Fruit fly (Drosophila melanogaster): ENCODE measurements around the gene emb.

Gene emb

DNA sequence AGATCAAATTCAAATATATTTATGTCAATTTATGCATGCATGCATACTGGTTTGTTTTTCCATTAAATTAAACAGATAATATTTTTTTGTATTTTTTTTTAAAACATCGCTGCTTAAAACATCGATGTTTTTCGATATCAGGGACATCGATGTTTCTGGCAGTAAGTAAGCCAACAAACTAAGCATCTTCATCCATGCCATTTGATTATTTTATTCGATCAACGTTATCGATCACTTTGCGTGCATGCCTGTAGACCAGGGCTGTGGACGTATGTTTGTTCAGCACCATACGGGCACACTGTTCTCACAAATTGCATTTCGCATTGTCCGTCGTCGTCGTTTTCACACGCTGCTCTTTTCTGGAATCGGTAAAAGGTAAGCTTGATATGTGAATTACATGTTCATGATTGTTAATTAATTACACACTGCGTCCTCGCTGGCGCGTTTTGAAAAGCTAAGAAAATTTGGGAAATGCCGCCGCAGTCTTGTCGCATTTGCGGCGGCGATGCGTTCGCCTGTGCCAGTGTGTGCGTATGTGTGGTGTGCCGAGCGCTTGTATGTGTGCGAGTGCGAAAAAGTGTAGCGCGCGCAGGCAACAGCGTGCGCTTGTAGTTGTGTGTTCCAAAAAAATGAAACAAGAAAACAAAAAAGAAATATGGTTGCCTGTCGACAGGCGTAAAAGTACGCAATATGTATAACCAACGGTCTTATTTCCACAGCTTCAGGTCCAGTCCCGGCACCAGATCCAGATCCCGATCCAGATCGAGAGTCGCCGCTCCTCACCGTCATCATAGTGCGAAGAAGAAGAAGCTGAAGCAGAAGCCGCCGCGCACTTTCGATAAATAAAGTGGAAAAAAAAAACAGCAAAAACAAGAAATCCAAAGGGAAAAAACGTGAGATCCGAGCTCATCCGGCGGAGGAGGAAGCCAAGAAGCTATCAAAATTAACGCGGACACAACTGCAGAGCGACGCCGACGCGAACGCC, at the start of gene emb:
TSS of gene emb (plus strand) at position 288 of the 985 bp plus-strand sequence.
- TF ChIP-seq noc (tag; optimal IDR thresholded peaks at IDR 0.05): peak; percentile 44

DNA sequence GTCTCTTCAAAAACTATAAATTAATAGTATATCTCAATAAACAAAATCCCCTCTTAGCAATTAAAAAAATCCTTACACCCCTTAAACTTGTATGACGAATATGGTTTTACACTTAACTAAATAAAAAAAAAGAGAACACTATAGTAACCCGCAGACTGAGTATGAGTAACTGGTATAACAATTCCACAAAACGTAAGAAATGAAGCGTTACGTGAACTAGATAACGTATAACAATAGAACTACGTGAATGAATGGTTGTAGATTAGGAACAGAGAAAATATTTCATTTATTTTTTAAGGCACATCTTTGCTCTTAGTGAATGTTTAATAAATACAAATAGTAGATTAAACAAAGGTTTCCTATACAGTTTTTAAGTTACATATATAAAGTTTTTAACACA, 48.0 kb upstream of the emb start:
- TF ChIP-seq noc (tag; optimal IDR thresholded peaks at IDR 0.05): no peak

DNA sequence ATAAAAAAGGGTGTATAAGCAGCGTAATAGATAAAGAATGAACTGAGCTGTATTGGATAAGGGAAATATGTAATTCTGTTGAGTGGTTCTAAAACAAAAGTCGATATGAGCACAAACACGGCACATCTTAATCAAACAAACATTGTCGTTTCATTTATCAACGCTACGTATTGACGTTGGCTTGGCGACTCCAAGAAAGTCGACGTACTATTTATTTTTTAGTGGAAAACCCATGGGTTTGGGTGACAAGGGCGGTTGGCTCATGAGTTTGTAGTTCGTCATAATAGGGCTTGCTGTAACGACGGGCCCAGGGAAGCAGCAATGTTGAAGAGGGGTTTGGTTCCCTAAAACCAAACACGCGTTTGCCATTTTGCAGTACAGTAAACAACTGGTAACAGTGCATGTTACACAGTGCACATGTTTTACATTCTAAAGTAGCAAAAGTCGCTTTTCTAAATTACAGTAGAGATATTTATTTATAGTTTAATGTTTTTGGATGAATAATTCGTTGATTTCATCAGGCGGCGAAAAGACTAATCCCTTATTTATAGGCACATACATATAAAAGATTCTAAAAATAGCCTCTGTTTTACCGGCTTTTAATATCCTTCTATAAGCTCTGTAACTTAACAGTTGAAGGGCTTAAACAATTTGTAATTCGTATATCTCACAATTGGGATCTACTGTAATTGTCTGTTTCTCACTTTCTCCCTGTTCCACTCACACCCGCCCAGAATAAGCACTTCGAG, 42.0 kb upstream of the emb start:
- no peak for TF ChIP-seq noc (tag; optimal IDR thresholded peaks at IDR 0.05)

DNA sequence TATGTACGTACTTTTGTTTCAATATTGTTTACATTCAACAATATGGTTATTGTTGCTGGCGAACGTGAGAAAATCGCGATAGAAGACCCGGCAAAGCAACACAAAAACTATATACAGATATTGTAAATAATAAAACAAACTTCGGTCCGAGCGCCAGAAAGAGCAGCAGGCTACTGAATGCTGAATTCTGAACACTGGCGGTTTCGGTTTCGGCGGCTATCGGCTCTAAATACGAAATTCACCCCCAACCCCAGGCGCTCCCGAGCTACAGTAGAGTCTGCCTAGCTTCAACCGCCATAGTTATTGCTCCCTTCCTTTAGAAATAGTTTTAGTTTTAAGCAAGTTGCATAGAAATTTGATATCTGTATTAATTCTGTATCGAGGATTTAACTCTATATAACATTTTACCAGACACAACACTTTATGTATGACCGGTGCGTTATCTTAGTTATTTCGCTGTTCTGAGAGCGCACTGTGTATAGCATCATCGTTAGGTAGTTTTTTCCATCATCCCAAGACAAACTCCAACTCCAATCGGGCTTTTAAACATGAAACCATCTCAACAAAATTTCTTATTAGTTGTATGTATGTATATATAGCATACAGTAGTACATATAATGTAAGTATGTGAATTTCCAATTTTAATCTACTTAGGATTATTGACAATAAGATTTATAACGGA, 41.0 kb upstream of the emb start, which contains the start of gene CG7627:
TSS of gene CG7627 (minus strand) at position 197 of the 682 bp plus-strand sequence.
- TF ChIP-seq noc (tag; optimal IDR thresholded peaks at IDR 0.05): peak; percentile 88

DNA sequence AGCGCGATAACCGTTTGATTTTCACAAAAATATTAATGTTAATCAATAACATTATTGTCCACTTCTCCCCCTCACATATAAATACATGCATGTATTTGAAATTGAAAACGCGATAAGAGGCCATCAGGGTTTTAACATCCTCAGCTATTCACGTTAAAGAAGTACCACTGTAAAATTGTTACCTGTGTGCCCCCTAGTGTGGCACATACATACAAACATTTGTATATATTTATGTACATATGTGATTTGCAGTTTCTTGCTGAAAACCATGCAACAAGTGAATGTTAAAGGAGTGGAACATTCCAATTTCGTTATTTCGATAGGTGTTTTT, 40.5 kb upstream of the emb start:
- TF ChIP-seq noc (tag; optimal IDR thresholded peaks at IDR 0.05): no peak

DNA sequence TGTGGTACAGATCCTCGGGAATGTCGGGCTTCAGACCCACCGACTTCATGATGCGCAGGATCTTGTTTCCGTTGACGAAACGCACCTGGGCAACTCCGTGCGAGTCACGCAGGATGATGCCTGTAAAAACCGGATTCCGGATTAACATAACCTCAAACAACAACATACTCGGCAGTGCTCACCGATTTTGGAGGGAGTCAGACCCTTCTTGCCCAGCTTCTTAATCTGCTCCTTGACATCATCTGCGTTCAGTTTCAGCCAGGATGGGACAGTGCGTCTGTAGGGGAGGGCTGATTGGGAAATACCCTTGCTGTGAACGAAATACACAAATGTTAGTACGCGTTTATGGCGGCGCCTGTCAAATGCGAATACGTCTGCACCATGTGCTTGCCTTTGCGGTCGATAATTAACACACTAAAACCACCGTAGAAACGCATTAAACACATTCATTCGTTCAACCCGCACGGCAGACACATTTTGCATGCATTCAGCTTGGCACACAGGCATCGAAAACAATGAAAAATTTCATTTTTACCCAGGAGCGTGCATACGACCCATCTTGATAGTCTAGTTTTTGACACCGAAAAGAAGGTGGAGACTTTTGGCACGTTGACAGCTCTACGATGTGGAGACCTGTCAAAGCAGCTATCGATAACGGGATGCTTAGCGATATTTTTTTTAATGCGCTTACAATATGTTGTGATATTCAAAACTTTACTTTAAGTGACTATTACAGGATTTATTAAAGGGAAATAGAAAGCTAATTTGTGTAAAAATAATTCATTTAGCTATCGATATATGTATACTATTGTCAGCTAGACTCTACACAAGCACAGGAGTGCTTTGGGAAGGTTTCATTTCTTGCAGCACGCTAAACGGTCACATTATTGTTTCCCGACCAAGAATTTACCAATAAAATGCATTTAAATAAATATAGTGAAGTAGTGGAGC, 39.1 kb upstream of the emb start, which contains the start of the genes RpS13 and CSN8:
TSS of gene RpS13 (minus strand) at position 657 of the 951 bp plus-strand sequence.
TSS of gene CSN8 (plus strand) at position 850 of the 951 bp plus-strand sequence.
- TF ChIP-seq noc (tag; optimal IDR thresholded peaks at IDR 0.05): peak; percentile 31

DNA sequence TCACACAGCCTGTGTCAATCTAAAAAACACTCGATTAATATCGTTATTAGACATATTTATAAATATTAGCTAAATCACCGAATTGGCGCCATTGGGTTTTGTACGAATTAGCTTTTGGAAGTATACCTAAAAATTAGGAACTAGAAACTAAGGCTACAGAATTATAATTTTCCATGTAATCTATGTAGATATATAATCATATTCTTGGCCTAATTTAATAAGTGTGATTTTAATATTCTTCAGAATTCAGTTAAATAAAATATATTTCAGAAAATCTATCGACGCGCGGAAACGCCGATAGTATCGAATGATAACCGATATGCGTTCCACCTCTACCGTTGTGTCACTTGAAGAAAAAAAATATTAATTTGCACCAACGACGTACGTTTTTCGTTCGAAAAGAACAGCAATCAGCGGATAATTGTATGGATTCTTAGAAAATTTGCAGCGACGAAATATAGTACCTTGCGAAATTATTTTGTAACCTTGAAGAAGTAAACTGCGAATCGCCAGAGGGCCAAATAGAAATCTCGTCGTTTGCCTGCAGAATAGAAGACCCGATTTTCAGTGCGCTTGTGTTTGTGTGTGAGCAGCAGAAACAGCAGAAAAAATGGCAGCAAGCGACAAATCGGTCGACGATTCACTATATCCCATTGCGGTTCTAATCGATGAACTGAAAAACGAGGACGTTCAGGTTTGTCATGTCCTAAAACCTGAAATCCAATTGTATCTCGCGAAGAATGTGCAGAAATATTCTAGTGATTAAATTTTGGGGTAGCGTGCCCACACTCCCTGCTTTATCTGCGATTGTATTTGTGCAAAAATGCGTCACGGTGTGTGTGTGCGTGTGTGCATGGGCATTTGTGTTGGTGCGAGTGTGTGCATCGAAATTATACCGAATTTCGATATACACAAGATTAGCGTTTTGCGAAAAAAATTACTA, 37.4 kb upstream of the emb start, which contains the start of gene Pp2A-29B:
TSS of gene Pp2A-29B (plus strand) at position 338 of the 943 bp plus-strand sequence.
- no peak for TF ChIP-seq noc (tag; optimal IDR thresholded peaks at IDR 0.05)

DNA sequence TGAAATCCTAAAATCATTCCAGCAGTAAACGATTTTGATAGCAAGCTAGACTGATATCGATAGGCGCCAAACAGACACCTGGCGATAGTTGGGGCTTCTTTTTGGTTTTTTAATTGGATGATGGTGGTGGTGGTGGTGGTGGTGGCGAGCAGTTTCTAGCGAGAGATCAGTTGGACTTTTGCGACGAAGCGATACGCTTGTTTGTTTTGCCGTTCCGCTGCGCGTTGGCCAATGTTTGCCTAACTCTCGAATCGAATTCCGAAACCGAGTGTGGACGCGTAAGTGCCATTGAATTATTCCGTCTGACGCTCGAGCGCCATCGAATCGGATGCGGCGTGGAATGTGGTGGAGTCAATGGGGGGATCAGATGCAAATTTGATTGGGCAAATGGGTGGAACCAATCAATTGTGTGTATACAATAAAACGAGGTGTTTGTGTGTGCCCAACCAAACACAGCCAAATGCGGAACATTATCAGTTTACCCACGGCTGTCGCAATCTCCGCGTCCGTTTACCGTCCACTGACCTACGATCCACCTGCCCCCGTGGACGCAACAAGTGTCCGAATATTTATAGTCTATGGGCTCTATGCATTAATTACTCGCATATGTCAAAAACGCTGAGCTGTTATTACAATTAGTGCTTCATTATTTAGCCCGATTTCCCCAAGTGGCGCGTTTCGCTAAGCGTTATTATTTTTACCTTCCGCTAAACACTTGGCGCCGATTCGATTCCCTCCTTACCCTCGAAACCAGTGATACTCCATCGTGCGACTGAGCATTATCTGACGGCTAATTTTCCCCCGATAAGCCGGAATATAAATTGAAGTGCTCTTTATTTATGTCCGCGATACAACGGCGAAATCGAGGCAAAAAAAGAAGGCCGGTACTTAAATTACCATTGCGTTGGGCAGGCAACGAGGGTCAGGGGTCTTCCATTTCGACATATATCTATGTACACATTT, 32.7 kb upstream of the emb start, which contains the start of gene CG17292:
TSS of gene CG17292 (plus strand) at position 91 of the 963 bp plus-strand sequence.
- peak; percentile 70 for TF ChIP-seq noc (tag; optimal IDR thresholded peaks at IDR 0.05)

DNA sequence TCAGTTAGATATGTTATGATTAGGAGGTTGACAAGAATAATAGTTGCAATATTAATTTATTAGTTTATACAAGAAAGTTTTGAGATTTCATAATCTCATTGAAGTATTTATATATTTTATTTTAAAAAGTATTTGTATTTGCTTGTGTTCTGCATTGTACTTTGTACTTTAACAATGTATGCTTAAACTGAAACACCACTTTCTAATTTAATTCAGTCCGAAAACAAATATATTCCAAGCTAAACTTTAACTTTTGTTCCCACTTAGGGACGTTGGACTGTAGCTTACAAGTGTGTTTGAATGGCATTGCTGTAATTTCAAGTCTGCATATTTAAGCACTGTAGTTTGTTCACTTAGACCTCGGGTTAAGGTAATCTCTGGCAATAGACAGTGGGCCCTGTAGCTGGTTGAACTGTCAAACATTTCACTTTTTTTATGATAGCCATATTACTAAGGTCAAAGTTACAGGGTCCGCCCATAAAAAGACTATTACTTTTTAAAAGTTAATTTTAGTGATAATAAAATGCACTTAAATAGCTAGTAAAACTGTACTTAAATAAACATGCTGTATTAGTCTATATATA, 31.9 kb upstream of the emb start:
- TF ChIP-seq noc (tag; optimal IDR thresholded peaks at IDR 0.05): no peak

DNA sequence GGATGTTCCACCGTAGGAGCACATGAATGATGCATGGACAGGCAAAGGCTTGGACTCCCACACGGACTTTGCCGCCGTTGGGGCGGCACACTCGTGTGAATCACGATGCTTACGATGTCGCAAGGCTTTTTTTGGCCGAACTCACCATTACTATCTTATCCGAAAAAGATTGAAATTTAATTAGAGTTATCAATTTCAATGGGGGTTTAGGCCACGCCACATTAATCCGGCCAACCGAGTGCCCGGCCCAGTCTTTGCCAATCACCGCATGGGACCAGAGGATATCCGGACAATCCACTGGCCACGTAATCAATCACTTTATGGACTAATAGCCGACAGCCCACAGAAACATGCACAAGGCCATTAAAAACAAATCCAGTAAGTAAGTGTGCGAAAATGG, 31.1 kb upstream of the emb start:
- no peak for TF ChIP-seq noc (tag; optimal IDR thresholded peaks at IDR 0.05)

DNA sequence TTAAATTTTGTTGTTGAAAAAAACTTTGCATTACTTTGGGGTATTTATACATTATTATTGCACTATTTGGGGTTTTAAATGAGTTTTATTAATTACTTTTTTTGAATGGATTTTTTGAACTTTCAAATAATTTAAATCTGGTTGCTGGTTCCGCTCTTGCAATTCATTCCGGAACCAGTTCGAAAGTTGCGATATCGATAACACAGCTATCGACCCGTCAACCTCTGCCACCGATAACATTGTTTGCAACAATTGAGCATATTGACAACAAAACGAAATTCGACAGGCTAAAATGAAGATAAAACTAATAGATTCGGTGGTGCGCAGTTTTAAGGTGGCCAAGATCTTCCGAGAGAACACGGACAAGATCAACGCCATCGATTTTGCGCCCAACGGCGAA, 29.1 kb upstream of the emb start, which contains the start of gene Wdr82:
TSS of gene Wdr82 (plus strand) at position 227 of the 400 bp plus-strand sequence.
- TF ChIP-seq noc (tag; optimal IDR thresholded peaks at IDR 0.05): no peak

DNA sequence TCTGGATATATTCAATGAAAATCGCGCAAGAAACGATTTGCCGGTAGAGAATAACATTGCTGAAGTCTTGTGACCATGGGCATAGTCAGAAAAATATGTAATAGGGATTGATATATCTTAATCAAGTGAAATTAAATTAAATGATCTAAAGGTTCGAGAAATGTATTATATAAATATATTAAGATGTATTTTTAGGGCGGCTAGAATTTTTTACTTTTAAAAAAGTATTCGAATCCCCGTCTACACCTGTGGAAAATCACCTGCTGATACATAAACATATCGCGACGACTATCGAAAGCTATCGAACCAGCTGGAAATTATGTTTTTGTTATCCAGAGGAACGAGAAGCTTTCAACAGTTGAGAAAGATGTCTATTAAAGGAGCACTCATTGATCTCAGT, 26.7 kb upstream of the emb start, which contains the start of the genes CG13390 and CG17294:
TSS of gene CG13390 (minus strand) at position 81 of the 400 bp plus-strand sequence.
TSS of gene CG17294 (plus strand) at position 319 of the 400 bp plus-strand sequence.
- peak; percentile 99 for TF ChIP-seq noc (tag; optimal IDR thresholded peaks at IDR 0.05)

Measured in whole organism, larva.